Worm (Caenorhabditis elegans): ENCODE measurements around the gene spr-1.

The spr-1 gene

ce11 chrV:8081579-8081978 is 47.6 kb downstream of the spr-1 start, which contains the start of gene str-131:
TSS of gene str-131 (minus strand) at chrV:8081679.
- TF ChIP-seq mes-2 (tag; optimal IDR thresholded peaks at IDR 0.05; ENCODE audit: poor library complexity, severe bottlenecking), result no peak
- no peak for TF ChIP-seq nhr-28 (tag; optimal IDR thresholded peaks at IDR 0.05)
- TF ChIP-seq nhr-76 (tag; optimal IDR thresholded peaks at IDR 0.05), result no peak
- no peak for TF ChIP-seq nhr-6 (tag; optimal IDR thresholded peaks at IDR 0.05)
- TF ChIP-seq ceh-62 (tag; optimal IDR thresholded peaks at IDR 0.05), result no peak
- no peak for TF ChIP-seq nhr-25 (tag; optimal IDR thresholded peaks at IDR 0.05; ENCODE audit: borderline replicate concordance, insufficient read depth)
- no peak for TF ChIP-seq F49E8.2 (tag; optimal IDR thresholded peaks at IDR 0.05; ENCODE audit: borderline replicate concordance)
- TF ChIP-seq hlh-30 (tag; optimal IDR thresholded peaks at IDR 0.05; ENCODE audit: insufficient read depth), result no peak
- no peak for TF ChIP-seq nhr-77 (tag; optimal IDR thresholded peaks at IDR 0.05)
- no peak for TF ChIP-seq ZK337.2 (GFP tag; IDR thresholded peaks at IDR 0.05)
- TF ChIP-seq nhr-111 (GFP tag; optimal IDR thresholded peaks at IDR 0.05), result no peak
- no peak for TF ChIP-seq mdt-29 (GFP tag; IDR thresholded peaks at IDR 0.05)
- TF ChIP-seq nhr-48 (tag; optimal IDR thresholded peaks at IDR 0.05), result no peak
- TF ChIP-seq ama-1 (optimal IDR thresholded peaks at IDR 0.05), result no peak
- TF ChIP-seq lin-1 (GFP tag; IDR thresholded peaks at IDR 0.05), result no peak
- TF ChIP-seq Y105C5A.15 (GFP tag; IDR thresholded peaks at IDR 0.05), result no peak
- TF ChIP-seq dpl-1 (GFP tag; optimal IDR thresholded peaks at IDR 0.05), result no peak
- TF ChIP-seq zip-2 (tag; optimal IDR thresholded peaks at IDR 0.05), result no peak
- TF ChIP-seq nhr-41 (GFP tag; IDR thresholded peaks at IDR 0.05), result no peak
- no peak for TF ChIP-seq rbr-2 (tag; optimal IDR thresholded peaks at IDR 0.05)

DNA sequence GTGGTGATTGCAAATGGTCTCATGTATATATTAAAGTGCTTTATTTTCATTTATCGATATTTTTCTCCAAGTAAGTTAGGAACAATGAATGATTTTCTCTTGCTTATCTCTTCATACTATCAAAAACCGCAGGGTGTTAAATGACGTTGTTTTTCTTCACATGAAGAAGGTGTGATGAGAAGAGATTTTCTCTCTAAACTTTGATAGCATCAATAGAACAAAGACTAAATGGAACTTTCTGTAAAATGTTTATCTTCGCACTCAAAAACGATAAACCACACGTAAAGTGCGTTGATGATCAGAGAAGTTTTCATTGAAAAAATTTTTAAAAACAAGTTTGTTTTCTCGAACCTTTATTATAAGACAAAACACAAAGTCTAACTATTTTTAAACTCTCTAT is 49.3 kb downstream of the spr-1 start:
- TF ChIP-seq nhr-25 (tag; optimal IDR thresholded peaks at IDR 0.05; ENCODE audit: borderline replicate concordance, insufficient read depth) (no peak), lim-7 (GFP tag; IDR thresholded peaks at IDR 0.05) (no peak), mdl-1 (tag; optimal IDR thresholded peaks at IDR 0.05) (peak in 1 of 2 experiments; percentile 32), nhr-42 (GFP tag; IDR thresholded peaks at IDR 0.05) (no peak), nhr-28 (tag; optimal IDR thresholded peaks at IDR 0.05) (peak; percentile 27), nhr-48 (tag; optimal IDR thresholded peaks at IDR 0.05) (peak; percentile 18)
